Fruit fly (Drosophila melanogaster): ENCODE data around the gene CG1677.

Gene CG1677

DNA sequence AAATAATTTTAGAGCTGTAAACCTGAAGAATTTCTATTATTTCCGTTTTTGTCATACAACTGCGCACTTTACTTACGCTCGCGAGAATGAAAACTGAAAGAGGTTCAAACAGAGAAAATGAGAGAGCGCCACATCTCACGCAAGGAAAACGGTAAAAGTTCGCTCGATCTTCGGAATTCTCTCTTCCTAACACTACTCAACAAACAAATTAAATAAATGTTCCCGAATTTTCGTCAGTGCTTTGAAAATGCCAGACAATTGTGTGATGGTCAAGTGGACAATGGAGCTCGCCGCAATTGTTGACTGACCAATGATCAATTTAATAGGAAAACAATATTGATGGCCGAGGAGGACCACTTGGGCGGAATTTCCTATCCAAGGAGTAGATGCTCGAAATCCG is at the start of gene CG1677:
Gene CG1677, minus strand, starts transcription at position 101 of the 400 bp plus-strand sequence.
- TF ChIP-seq bab1 (GFP tag; optimal IDR thresholded peaks at IDR 0.05) (no peak), CG33017 (tag; optimal IDR thresholded peaks at IDR 0.05) (no peak), CG7045 (GFP tag; optimal IDR thresholded peaks at IDR 0.05) (no peak), ovo (GFP tag; optimal IDR thresholded peaks at IDR 0.05) (no peak), CG12768 (GFP tag; optimal IDR thresholded peaks at IDR 0.05) (no peak), CG5204 (GFP tag; optimal IDR thresholded peaks at IDR 0.05) (no peak), CG11617 (GFP tag; optimal IDR thresholded peaks at IDR 0.05) (no peak), Hr96 (GFP tag; optimal IDR thresholded peaks at IDR 0.05) (no peak), tj (GFP tag; optimal IDR thresholded peaks at IDR 0.05) (no peak), CG14711 (tag; optimal IDR thresholded peaks at IDR 0.05) (no peak)

DNA sequence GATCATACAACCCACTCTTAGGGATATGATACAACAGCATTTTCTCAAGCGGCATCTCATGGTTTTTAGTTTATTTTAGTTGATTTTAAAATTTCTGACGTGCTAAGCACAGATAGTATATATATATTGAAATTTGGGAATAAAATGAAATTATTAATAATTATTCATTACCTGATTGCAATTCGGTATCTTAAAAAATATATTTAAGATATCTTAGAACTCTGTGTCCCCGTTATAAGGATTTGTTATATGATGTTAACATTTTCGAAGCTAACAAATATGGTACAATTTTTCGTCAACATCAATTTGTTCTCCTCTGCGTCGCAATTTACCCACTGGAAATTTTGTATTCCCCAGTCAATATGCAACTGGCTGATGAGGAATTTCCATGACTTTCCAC is 47.6 kb upstream of the CG1677 start, which contains the start of gene CG43198:
Gene CG43198, minus strand, starts transcription at position 101 of the 400 bp plus-strand sequence.
- TF ChIP-seq CG11617 (GFP tag; optimal IDR thresholded peaks at IDR 0.05) (no peak), ovo (GFP tag; optimal IDR thresholded peaks at IDR 0.05) (no peak)

DNA sequence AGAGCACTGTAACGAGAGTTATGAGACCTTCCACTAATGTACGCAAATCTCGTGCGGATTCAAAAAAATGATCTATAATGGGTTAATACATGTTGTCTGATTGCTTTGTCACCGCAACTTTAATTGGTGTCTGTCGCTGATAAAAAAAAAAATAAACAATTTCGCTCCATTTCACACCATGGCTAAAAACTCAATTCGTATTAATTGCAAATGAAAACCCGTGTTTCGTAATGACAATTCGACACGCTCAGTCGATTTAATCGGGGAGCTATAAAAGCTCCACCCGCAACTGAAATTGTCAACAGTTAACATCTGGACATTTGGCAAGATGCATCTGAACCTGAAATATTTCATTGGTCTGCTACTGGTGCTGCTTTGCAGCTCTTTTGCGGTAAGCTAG is 46.3 kb upstream of the CG1677 start, which contains the start of gene CG11368:
Gene CG11368, plus strand, starts transcription at position 301 of the 400 bp plus-strand sequence.
- TF ChIP-seq cnc (optimal IDR thresholded peaks at IDR 0.05) (no peak), CG7101 (tag; optimal IDR thresholded peaks at IDR 0.05) (no peak), pad (GFP tag; optimal IDR thresholded peaks at IDR 0.05) (no peak), Clk (GFP tag; optimal IDR thresholded peaks at IDR 0.05) (no peak), ovo (GFP tag; optimal IDR thresholded peaks at IDR 0.05) (no peak), CG7045 (GFP tag; optimal IDR thresholded peaks at IDR 0.05) (no peak), tj (GFP tag; optimal IDR thresholded peaks at IDR 0.05) (no peak), Hr96 (GFP tag; optimal IDR thresholded peaks at IDR 0.05) (no peak)

DNA sequence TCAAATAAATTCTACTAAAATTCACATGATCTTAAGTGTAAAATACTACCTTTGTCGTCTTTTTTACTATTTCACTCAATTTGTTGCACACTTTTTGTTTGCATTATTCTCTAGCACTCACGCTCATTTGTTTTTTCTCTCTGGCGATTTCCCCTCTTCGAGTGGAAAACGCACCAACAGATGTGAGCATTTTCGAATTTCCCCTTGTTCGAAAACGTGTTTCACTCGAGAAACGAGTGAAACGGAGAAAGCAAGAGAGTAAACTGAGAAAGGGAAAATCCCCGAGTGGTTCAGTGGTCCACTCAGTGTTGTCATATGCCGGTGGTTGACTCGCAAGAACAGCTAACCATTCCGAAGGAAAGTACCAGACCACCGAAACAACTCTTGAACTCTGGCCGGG is 39.4 kb upstream of the CG1677 start:
- peak; percentile 76 for TF ChIP-seq pad (GFP tag; optimal IDR thresholded peaks at IDR 0.05)
- no peak for TF ChIP-seq CG7101 (tag; optimal IDR thresholded peaks at IDR 0.05)

DNA sequence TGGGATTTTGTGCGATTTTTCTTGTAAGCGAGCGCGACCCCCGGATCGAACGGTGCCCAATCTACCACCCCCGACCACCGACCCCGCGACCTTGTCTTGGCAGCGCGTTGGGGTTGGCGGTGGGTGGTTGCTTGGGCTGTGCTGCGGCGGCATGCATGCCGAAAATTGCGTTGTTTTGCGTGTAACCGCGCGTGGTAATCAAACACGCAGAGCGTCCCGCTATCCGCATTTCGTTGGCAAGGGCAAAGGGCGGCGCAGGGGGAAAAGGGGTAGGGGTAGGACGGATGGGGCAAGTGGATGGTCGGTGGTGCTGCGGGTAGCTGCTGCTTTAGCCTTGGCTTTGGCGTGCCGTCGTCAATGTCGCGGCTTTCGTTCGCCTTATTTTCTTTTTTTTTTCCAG is 26.8 kb upstream of the CG1677 start:
- no peak for TF ChIP-seq Hr96 (GFP tag; optimal IDR thresholded peaks at IDR 0.05)
- TF ChIP-seq CG14711 (tag; optimal IDR thresholded peaks at IDR 0.05), result no peak
- no peak for TF ChIP-seq CG7101 (tag; optimal IDR thresholded peaks at IDR 0.05)
- TF ChIP-seq CG5204 (GFP tag; optimal IDR thresholded peaks at IDR 0.05), result no peak
- TF ChIP-seq Clk (GFP tag; optimal IDR thresholded peaks at IDR 0.05), result no peak
- no peak for TF ChIP-seq cnc (optimal IDR thresholded peaks at IDR 0.05)
- TF ChIP-seq cic (GFP tag; optimal IDR thresholded peaks at IDR 0.05), result no peak
- TF ChIP-seq pad (GFP tag; optimal IDR thresholded peaks at IDR 0.05), result no peak
- TF ChIP-seq ovo (GFP tag; optimal IDR thresholded peaks at IDR 0.05), result no peak
- no peak for TF ChIP-seq CG12768 (GFP tag; optimal IDR thresholded peaks at IDR 0.05)
- TF ChIP-seq toe (GFP tag; optimal IDR thresholded peaks at IDR 0.05), result no peak
- TF ChIP-seq Crg-1 (GFP tag; optimal IDR thresholded peaks at IDR 0.05), result no peak

DNA sequence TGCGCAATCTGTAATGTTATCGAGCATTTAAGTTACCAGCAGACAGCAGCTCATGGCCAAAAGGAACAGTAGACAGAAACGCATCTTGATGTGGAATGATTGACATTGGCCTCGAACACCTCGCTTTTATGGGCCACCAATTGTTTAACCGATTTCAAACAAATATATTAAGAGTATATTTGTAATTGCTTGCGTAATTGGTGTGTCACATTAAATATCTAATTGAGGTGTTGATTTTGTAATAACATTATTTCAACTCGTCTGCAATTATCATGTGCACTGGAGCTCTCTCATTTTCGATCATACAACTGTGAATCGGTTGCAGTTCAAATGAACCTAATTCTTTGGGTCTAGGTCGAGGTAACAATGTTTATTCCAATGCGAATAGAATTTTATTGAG is 20.0 kb upstream of the CG1677 start, which contains the start of gene CG32726:
Gene CG32726, minus strand, starts transcription at position 101 of the 400 bp plus-strand sequence.
- TF ChIP-seq CG14711 (tag; optimal IDR thresholded peaks at IDR 0.05) (no peak), cic (GFP tag; optimal IDR thresholded peaks at IDR 0.05) (no peak), pad (GFP tag; optimal IDR thresholded peaks at IDR 0.05) (no peak), Hr96 (GFP tag; optimal IDR thresholded peaks at IDR 0.05) (no peak)

DNA sequence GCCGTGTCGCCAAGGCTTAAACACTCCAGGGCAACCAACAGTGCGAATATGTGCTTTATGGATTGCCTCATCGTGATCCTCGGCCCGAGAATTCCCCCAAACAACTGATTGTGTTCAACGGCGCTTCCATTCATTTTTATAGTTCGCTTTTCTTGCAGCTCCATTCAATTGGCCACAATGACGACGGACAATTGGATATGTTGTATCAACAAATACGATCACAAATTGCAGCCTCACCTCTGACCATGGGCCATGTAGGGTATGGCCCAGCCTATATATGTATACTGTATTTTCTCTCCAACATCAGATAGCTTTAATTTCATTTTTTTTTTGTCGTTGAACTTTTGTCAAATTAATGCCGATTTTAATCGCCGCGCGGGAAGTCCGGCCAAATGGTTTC is 19.1 kb upstream of the CG1677 start, which contains the start of gene CG15036:
Gene CG15036, minus strand, starts transcription at position 101 of the 400 bp plus-strand sequence.
- no peak for TF ChIP-seq CG14711 (tag; optimal IDR thresholded peaks at IDR 0.05)
- TF ChIP-seq toe (GFP tag; optimal IDR thresholded peaks at IDR 0.05), result no peak
- no peak for TF ChIP-seq Hr96 (GFP tag; optimal IDR thresholded peaks at IDR 0.05)
- no peak for TF ChIP-seq cic (GFP tag; optimal IDR thresholded peaks at IDR 0.05)
- TF ChIP-seq ovo (GFP tag; optimal IDR thresholded peaks at IDR 0.05), result no peak
- no peak for TF ChIP-seq Clk (GFP tag; optimal IDR thresholded peaks at IDR 0.05)
- TF ChIP-seq tj (GFP tag; optimal IDR thresholded peaks at IDR 0.05), result no peak
- TF ChIP-seq CG5204 (GFP tag; optimal IDR thresholded peaks at IDR 0.05), result no peak
- TF ChIP-seq Crg-1 (GFP tag; optimal IDR thresholded peaks at IDR 0.05), result no peak
- no peak for TF ChIP-seq CG1620 (GFP tag; optimal IDR thresholded peaks at IDR 0.05)
- TF ChIP-seq pad (GFP tag; optimal IDR thresholded peaks at IDR 0.05), result no peak
- no peak for TF ChIP-seq CG33017 (tag; optimal IDR thresholded peaks at IDR 0.05)
- no peak for TF ChIP-seq CG12768 (GFP tag; optimal IDR thresholded peaks at IDR 0.05)
- TF ChIP-seq cnc (optimal IDR thresholded peaks at IDR 0.05), result no peak

DNA sequence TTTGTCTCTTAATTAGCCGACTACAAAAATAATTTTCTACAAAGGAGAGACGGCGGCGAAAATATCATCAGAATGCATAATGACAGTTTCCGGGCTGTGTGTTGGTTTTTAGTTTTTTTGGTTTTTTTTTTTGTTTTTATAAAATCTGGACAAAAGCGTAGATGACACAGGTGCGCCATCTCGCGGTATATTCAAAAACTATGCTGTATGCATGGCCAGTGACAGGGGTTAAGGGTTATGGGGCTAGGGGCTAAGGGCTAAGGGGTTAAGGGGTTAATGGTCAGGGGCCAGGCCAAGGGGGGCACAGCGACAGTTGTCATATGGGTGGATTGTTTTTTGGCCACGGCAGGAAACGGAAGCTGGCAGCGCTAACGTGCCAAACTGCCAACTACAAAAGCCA is 17.0 kb upstream of the CG1677 start:
- no peak for TF ChIP-seq CG14711 (tag; optimal IDR thresholded peaks at IDR 0.05)
- TF ChIP-seq kay (GFP tag; ENCODE audit: borderline replicate concordance), result no peak
- TF ChIP-seq CG7045 (GFP tag; optimal IDR thresholded peaks at IDR 0.05), result no peak
- TF ChIP-seq CG12768 (GFP tag; optimal IDR thresholded peaks at IDR 0.05), result no peak
- no peak for TF ChIP-seq CG5204 (GFP tag; optimal IDR thresholded peaks at IDR 0.05)
- TF ChIP-seq toe (GFP tag; optimal IDR thresholded peaks at IDR 0.05), result no peak
- TF ChIP-seq Clk (GFP tag; optimal IDR thresholded peaks at IDR 0.05), result no peak
- no peak for TF ChIP-seq CG7101 (tag; optimal IDR thresholded peaks at IDR 0.05)
- TF ChIP-seq Mnt (GFP tag; optimal IDR thresholded peaks at IDR 0.05), result no peak
- TF ChIP-seq Hr96 (GFP tag; optimal IDR thresholded peaks at IDR 0.05), result no peak
- TF ChIP-seq CG33017 (tag; optimal IDR thresholded peaks at IDR 0.05), result no peak
- TF ChIP-seq CG11617 (GFP tag; optimal IDR thresholded peaks at IDR 0.05), result no peak
- TF ChIP-seq bab1 (GFP tag; optimal IDR thresholded peaks at IDR 0.05), result no peak
